Worm (Caenorhabditis elegans): ENCODE results near the gene ace-4.

The ace-4 gene

DNA sequence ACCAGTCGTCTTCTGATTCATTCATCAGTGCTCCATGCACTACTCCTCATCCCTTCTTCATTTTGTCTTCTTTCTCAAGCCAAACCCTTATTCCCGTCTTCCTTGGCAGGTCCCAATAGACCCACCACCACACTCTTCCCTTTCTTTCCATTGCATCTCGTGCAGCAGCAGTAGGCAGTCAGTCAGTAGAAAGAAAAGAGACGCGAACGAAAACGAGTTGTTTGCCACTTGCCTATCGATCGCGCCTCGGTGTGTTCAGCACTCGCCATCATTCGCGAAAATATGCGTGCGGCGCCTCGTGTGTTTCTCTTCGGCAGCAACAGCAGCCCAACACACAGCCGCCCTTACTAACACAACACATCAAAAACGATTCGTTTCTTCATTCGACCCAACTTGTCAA, 51.6 kb downstream of the ace-4 start:
- TF ChIP-seq jun-1 (tag; optimal IDR thresholded peaks at IDR 0.05) (peak; percentile 35), fkh-10 (GFP tag; optimal IDR thresholded peaks at IDR 0.05) (no peak), nhr-19 (GFP tag; conservative IDR thresholded peaks at IDR 0.05) (peak; percentile 5; the same call in 1 of the 2 replicates), nhr-47 (tag; optimal IDR thresholded peaks at IDR 0.05) (peak; percentile 46), sox-4 (tag; optimal IDR thresholded peaks at IDR 0.05) (no peak), aly-2 (tag; optimal IDR thresholded peaks at IDR 0.05) (no peak), unc-30 (tag; optimal IDR thresholded peaks at IDR 0.05) (no peak), fkh-8 (tag; optimal IDR thresholded peaks at IDR 0.05) (no peak), nhr-12 (tag; optimal IDR thresholded peaks at IDR 0.05) (no peak), egl-13 (tag; optimal IDR thresholded peaks at IDR 0.05) (peak; percentile 4), nhr-77 (tag; optimal IDR thresholded peaks at IDR 0.05) (no peak), efl-3 (GFP tag; optimal IDR thresholded peaks at IDR 0.05) (no peak), C34B4.2 (tag; optimal IDR thresholded peaks at IDR 0.05) (no peak), C16A3.4 (tag; optimal IDR thresholded peaks at IDR 0.05) (peak; percentile 28), ztf-11 (tag; optimal IDR thresholded peaks at IDR 0.05) (no peak), F16B12.6 (tag; optimal IDR thresholded peaks at IDR 0.05) (no peak), elt-2 (tag; optimal IDR thresholded peaks at IDR 0.05) (no peak), elt-3 (tag; optimal IDR thresholded peaks at IDR 0.05) (no peak), xbp-1 (tag; optimal IDR thresholded peaks at IDR 0.05) (peak; percentile 47), nhr-71 (tag; optimal IDR thresholded peaks at IDR 0.05) (peak; percentile 67), alr-1 (tag; optimal IDR thresholded peaks at IDR 0.05; ENCODE audit: borderline replicate concordance) (no peak), hpl-2 (GFP tag; optimal IDR thresholded peaks at IDR 0.05) (no peak), fkh-4 (tag; optimal IDR thresholded peaks at IDR 0.05; ENCODE audit: borderline replicate concordance) (no peak), nhr-20 (tag; optimal IDR thresholded peaks at IDR 0.05) (peak; percentile 52), unc-86 (tag; optimal IDR thresholded peaks at IDR 0.05) (peak; percentile 26), mdl-1 (tag; optimal IDR thresholded peaks at IDR 0.05) (peak in 1 of 2 experiments; percentile 71), pqm-1 (tag; optimal IDR thresholded peaks at IDR 0.05) (no peak), nhr-84 (tag; optimal IDR thresholded peaks at IDR 0.05) (no peak), nhr-90 (tag; optimal IDR thresholded peaks at IDR 0.05; ENCODE audit: poor library complexity) (no peak), sptf-1 (tag; optimal IDR thresholded peaks at IDR 0.05) (no peak), snpc-4 (tag; optimal IDR thresholded peaks at IDR 0.05) (no peak), ama-1 (optimal IDR thresholded peaks at IDR 0.05) (no peak), hlh-17 (GFP tag; optimal IDR thresholded peaks at IDR 0.05; ENCODE audit: borderline replicate concordance) (no peak), ceh-88 (GFP tag; IDR thresholded peaks at IDR 0.05) (no peak), skn-1 (tag; optimal IDR thresholded peaks at IDR 0.05) (peak; percentile 16), lin-39 (tag; optimal IDR thresholded peaks at IDR 0.05) (no peak), lin-15B (tag; optimal IDR thresholded peaks at IDR 0.05) (no peak), zip-4 (GFP tag; optimal IDR thresholded peaks at IDR 0.05) (no peak), ces-1 (GFP tag; optimal IDR thresholded peaks at IDR 0.05) (no peak), zag-1 (tag; optimal IDR thresholded peaks at IDR 0.05) (no peak), irx-1 (tag; optimal IDR thresholded peaks at IDR 0.05) (no peak), ztf-4 (tag; optimal IDR thresholded peaks at IDR 0.05) (no peak), sup-37 (GFP tag; optimal IDR thresholded peaks at IDR 0.05) (no peak), egl-27 (tag; optimal IDR thresholded peaks at IDR 0.05) (no peak), ets-5 (GFP tag; IDR thresholded peaks at IDR 0.05) (no peak), grh-1 (GFP tag; IDR thresholded peaks at IDR 0.05) (no peak), tlp-1 (tag; optimal IDR thresholded peaks at IDR 0.05) (no peak), ceh-63 (GFP tag; optimal IDR thresholded peaks at IDR 0.05) (no peak), dsc-1 (tag; optimal IDR thresholded peaks at IDR 0.05) (peak; percentile 23), ceh-90 (tag; optimal IDR thresholded peaks at IDR 0.05) (no peak), mep-1 (tag; optimal IDR thresholded peaks at IDR 0.05) (peak; percentile 50), mef-2 (tag; optimal IDR thresholded peaks at IDR 0.05) (no peak), nhr-11 (tag; optimal IDR thresholded peaks at IDR 0.05) (no peak), snu-23 (GFP tag; optimal IDR thresholded peaks at IDR 0.05) (peak; percentile 69)

All from whole organism, L1 larva.